Worm (Caenorhabditis elegans) whole organism, L4/young adult: ENCODE measurements around the gene F07E5.12.

Experiments used
- W03F9.2 ChIP-seq: fragments of 150-350 bp; optimal IDR thresholded peaks from 2 replicates; lab custom pipeline; 2014; ENCODE audit warnings: missing biosample characterization, missing genetic modification characterization
- dao-5 ChIP-seq: sonication (generic microtip); optimal IDR thresholded peaks from 2 replicates; lab custom pipeline; 2016; ENCODE audit warnings: missing genotype, missing genetic modification characterization, moderate library complexity, missing compliant biosample characterization
- him-1 ChIP-seq: sonication (generic microtip); optimal IDR thresholded peaks from 2 replicates; lab custom pipeline; 2016; ENCODE audit warnings: missing genotype, missing genetic modification reagents, missing genetic modification characterization, missing compliant biosample characterization

ce11 chrII:2116794-2117193, 49.0 kb downstream of the F07E5.12 start, which contains the start of gene srh-195:
- TF ChIP-seq him-1 (tag; lab: Kevin White, UChicago), result no peak
- no peak for TF ChIP-seq W03F9.2 (tag; lab: Kevin White, UChicago)
- no peak for TF ChIP-seq dao-5
